Worm (Caenorhabditis elegans): Measurements from ENCODE around the gene Y43F8B.18.

Gene Y43F8B.18

ce11 chrV:19522551-19523137 is 36.9 kb downstream of the Y43F8B.18 start:
- no peak for TF ChIP-seq F16B12.6 (tag; optimal IDR thresholded peaks at IDR 0.05)
- peak; percentile 61 for TF ChIP-seq ceh-8 (GFP tag; optimal IDR thresholded peaks at IDR 0.05)
- TF ChIP-seq ama-1 (optimal IDR thresholded peaks at IDR 0.05): peak; percentile 90
- TF ChIP-seq nhr-12 (tag; optimal IDR thresholded peaks at IDR 0.05): no peak
- TF ChIP-seq sox-4 (tag; optimal IDR thresholded peaks at IDR 0.05): peak; percentile 43
- peak; percentile 98 for TF ChIP-seq lin-14 (GFP tag; optimal IDR thresholded peaks at IDR 0.05)
- TF ChIP-seq tlp-1 (tag; optimal IDR thresholded peaks at IDR 0.05): no peak
- TF ChIP-seq Y116A8C.19 (tag; optimal IDR thresholded peaks at IDR 0.05; ENCODE audit: borderline replicate concordance): no peak
- TF ChIP-seq sup-37 (GFP tag; optimal IDR thresholded peaks at IDR 0.05): no peak
- peak; percentile 88 for TF ChIP-seq nhr-90 (tag; optimal IDR thresholded peaks at IDR 0.05; ENCODE audit: poor library complexity)
- TF ChIP-seq hpl-2 (GFP tag; optimal IDR thresholded peaks at IDR 0.05): peak; percentile 41
- peak; percentile 19 for TF ChIP-seq fkh-10 (GFP tag; optimal IDR thresholded peaks at IDR 0.05)
- TF ChIP-seq fos-1 (tag; optimal IDR thresholded peaks at IDR 0.05): peak; percentile 59
- TF ChIP-seq nhr-19 (GFP tag; conservative IDR thresholded peaks at IDR 0.05): peak; percentile 97
- TF ChIP-seq mab-9 (GFP tag; IDR thresholded peaks at IDR 0.05): peak; percentile 87
- TF ChIP-seq ces-1 (GFP tag; optimal IDR thresholded peaks at IDR 0.05): no peak
- peak; percentile 76 for TF ChIP-seq unc-62 (GFP tag; optimal IDR thresholded peaks at IDR 0.05)
- peak; percentile 4 for TF ChIP-seq unc-130 (tag; optimal IDR thresholded peaks at IDR 0.05)
- no peak for TF ChIP-seq sptf-1 (tag; optimal IDR thresholded peaks at IDR 0.05)
- TF ChIP-seq dpl-1 (GFP tag; optimal IDR thresholded peaks at IDR 0.05): peak; percentile 47 to 56 (median 50)
- TF ChIP-seq grh-1 (GFP tag; IDR thresholded peaks at IDR 0.05): peak; percentile 91
- TF ChIP-seq nhr-11 (tag; optimal IDR thresholded peaks at IDR 0.05): peak; percentile 35
- no peak for TF ChIP-seq unc-30 (tag; optimal IDR thresholded peaks at IDR 0.05)
- TF ChIP-seq fkh-8 (tag; optimal IDR thresholded peaks at IDR 0.05): peak; percentile 94
- no peak for TF ChIP-seq pqm-1 (tag; optimal IDR thresholded peaks at IDR 0.05)
- TF ChIP-seq lin-35 (GFP tag; optimal IDR thresholded peaks at IDR 0.05): peak; percentile 61 to 80
- no peak for TF ChIP-seq pag-3 (tag; optimal IDR thresholded peaks at IDR 0.05; ENCODE audit: borderline replicate concordance, insufficient read depth)
- peak; percentile 32; the same call in 1 of the 2 replicates for TF ChIP-seq unc-98 (GFP tag; IDR thresholded peaks at IDR 0.05)
- TF ChIP-seq nhr-20 (tag; optimal IDR thresholded peaks at IDR 0.05): peak; percentile 94
- TF ChIP-seq alr-1 (tag; optimal IDR thresholded peaks at IDR 0.05; ENCODE audit: borderline replicate concordance): no peak
- peak; percentile 88 for TF ChIP-seq swsn-7 (tag; optimal IDR thresholded peaks at IDR 0.05)
- peak; percentile 51 for TF ChIP-seq mef-2 (tag; optimal IDR thresholded peaks at IDR 0.05)
- peak; percentile 98 for TF ChIP-seq nhr-71 (tag; optimal IDR thresholded peaks at IDR 0.05)
- peak; percentile 77 for TF ChIP-seq irx-1 (tag; optimal IDR thresholded peaks at IDR 0.05)
- TF ChIP-seq ceh-90 (tag; optimal IDR thresholded peaks at IDR 0.05): no peak
- TF ChIP-seq nhr-84 (tag; optimal IDR thresholded peaks at IDR 0.05): no peak
- no peak for TF ChIP-seq C04F5.9 (tag; optimal IDR thresholded peaks at IDR 0.05)
- peak; percentile 72 for TF ChIP-seq blmp-1 (tag; optimal IDR thresholded peaks at IDR 0.05)
- peak; percentile 90 for TF ChIP-seq tbx-2 (tag; optimal IDR thresholded peaks at IDR 0.05)
- TF ChIP-seq efl-1 (optimal IDR thresholded peaks at IDR 0.05): peak; percentile 76 to 86
- TF ChIP-seq efl-1 (GFP tag; optimal IDR thresholded peaks at IDR 0.05 in 1 of 2): peak; percentile 30 to 90
- peak; percentile 76 for TF ChIP-seq isw-1 (GFP tag; IDR thresholded peaks at IDR 0.05)
- no peak for TF ChIP-seq hlh-4 (tag; optimal IDR thresholded peaks at IDR 0.05)
- peak in 5 of 6 experiments; percentile 25 to 93 (median 77) for TF ChIP-seq elt-3 (tag; optimal IDR thresholded peaks at IDR 0.05)
- no peak for TF ChIP-seq fkh-4 (tag; optimal IDR thresholded peaks at IDR 0.05; ENCODE audit: borderline replicate concordance)
- TF ChIP-seq nhr-77 (tag; optimal IDR thresholded peaks at IDR 0.05): peak; percentile 21
- peak; percentile 29 for TF ChIP-seq C16A3.4 (tag; optimal IDR thresholded peaks at IDR 0.05)
- TF ChIP-seq rnt-1 (tag; optimal IDR thresholded peaks at IDR 0.05): peak; percentile 81
- peak; percentile 64 for TF ChIP-seq lir-3 (tag; optimal IDR thresholded peaks at IDR 0.05; ENCODE audit: poor library complexity)
- TF ChIP-seq ceh-82 (tag; optimal IDR thresholded peaks at IDR 0.05): peak; percentile 62 to 86 (median 82)
- TF ChIP-seq lin-13 (GFP tag; optimal IDR thresholded peaks at IDR 0.05): peak; percentile 61
- TF ChIP-seq ztf-4 (tag; optimal IDR thresholded peaks at IDR 0.05): peak; percentile 93

All from whole organism, L1 larva.